Worm (Caenorhabditis elegans): ENCODE results near the gene F56D6.11.
"Not testable (repeated sequence)": the region's sequence is repeated elsewhere in the genome, so short reads cannot be mapped to it uniquely, and the experiment has no call there.

Gene F56D6.11

DNA sequence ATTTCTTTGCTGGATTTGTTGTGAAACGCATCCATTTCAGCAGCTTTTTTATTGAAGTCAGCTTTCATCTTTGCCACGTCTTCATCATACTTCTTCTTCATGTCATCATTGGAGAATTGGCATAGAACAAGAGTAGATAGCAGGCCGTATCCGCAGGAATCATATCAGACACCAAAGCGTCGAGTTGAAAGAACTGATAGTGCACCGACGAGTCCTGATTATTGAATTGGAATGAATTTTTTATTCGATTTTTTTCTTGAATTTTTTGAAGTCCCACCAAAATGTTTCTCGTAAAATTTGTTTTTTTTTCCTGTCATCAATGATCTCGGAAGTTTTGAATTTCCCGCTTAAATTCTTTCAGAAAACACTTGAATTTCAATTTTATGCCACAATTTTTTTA lies at the start of gene F56D6.11:
Gene F56D6.11, minus strand, starts transcription at position 101 of the 400 bp plus-strand sequence.
- TF ChIP-seq unc-62 (GFP tag; optimal IDR thresholded peaks at IDR 0.05), result no peak

DNA sequence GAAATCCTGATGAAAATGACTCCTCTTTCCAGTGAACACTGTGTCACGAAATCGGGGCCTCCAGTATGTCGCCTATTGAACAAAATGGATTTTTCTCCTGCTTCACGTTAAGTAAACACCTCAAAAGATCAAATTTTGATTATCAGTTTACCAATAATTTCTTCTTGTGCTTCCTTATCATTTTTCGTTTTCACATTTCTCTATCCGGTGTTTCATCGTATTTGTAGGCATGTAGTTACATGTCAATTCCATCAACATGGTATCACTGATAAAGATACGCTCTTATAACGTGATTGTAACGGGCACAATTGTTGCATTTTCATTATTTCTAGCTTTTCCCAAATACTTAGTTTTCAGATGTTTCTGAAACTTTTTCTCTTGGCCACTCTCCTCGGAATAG lies 38.2 kb upstream of the F56D6.11 start, which contains the start of gene clec-72:
Gene clec-72, plus strand, starts transcription at position 358 of the 400 bp plus-strand sequence.
- TF ChIP-seq unc-62 (GFP tag; optimal IDR thresholded peaks at IDR 0.05), result no peak

DNA sequence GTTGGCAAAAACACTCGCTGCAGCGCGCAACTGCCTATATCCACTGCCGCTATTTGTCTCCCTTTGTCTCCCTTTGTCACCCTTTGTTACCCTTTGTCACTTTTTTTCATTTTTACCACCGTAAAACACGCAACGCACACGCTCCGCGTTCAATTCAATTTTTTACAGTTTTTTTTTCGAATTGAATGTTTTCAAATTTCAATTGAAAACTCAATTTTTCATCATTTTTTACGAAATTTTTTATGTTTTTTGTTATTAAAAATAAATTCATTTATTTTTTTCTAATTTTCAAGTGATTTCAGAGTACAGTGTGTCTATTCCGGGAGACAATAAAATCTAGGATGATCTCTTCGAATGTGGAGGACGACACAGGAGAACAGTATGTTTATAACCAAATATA lies 36.7 kb upstream of the F56D6.11 start, which contains the start of gene Y46C8AL.11:
Gene Y46C8AL.11, plus strand, starts transcription at position 301 of the 400 bp plus-strand sequence.
- TF ChIP-seq unc-62 (GFP tag; optimal IDR thresholded peaks at IDR 0.05), result no peak

- TF ChIP-seq unc-62 (GFP tag; optimal IDR thresholded peaks at IDR 0.05), result no peak
Measured at ce11 chrIV:3941658-3942328, 35.5 kb upstream of the F56D6.11 start, which contains the start of gene clec-174. Gene clec-174 (minus strand): TSS chrIV:3941708.

DNA sequence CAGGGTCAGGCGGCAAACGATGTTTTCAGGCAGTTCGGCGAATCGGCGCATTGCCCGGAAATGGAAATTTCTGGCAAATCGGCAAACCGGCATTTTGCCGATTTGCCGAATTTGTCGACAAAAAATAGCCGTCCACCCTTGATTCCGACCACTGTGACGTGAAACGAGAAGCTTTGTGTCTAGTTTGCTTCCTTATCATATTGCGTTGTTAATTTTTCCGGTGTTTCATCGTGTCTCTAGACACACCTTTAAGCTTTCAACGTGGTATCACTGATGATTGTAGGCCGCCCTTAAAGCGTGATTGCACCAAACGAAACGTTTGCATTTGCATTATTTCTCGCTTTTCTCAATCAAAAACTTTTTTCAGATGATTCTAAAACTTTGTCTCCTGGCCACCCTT lies 30.8 kb upstream of the F56D6.11 start, which contains the start of gene clec-71:
Gene clec-71, plus strand, starts transcription at position 362 of the 400 bp plus-strand sequence.
- no peak for TF ChIP-seq unc-62 (GFP tag; optimal IDR thresholded peaks at IDR 0.05)

- TF ChIP-seq unc-62 (GFP tag; optimal IDR thresholded peaks at IDR 0.05), result not testable (repeated sequence)
Measured at ce11 chrIV:3932408-3932807, 26.1 kb upstream of the F56D6.11 start, which contains the start of gene clec-70. Gene clec-70 (plus strand): TSS chrIV:3932708.

ce11 chrIV:3926117-3926516 lies 19.8 kb upstream of the F56D6.11 start, which contains the start of gene clec-68:
Gene clec-68 (plus strand): TSS chrIV:3926417.
- no peak for TF ChIP-seq unc-62 (GFP tag; optimal IDR thresholded peaks at IDR 0.05)

ce11 chrIV:3921898-3922297 lies 15.6 kb upstream of the F56D6.11 start, which contains the start of gene clec-67:
Gene clec-67 (plus strand): TSS chrIV:3922165.
- TF ChIP-seq unc-62 (GFP tag; optimal IDR thresholded peaks at IDR 0.05), result no peak

- no peak for TF ChIP-seq unc-62 (GFP tag; optimal IDR thresholded peaks at IDR 0.05)
Measured at ce11 chrIV:3919506-3919905, 13.2 kb upstream of the F56D6.11 start, which contains the start of gene srz-19. Gene srz-19 (plus strand): TSS chrIV:3919806.

DNA sequence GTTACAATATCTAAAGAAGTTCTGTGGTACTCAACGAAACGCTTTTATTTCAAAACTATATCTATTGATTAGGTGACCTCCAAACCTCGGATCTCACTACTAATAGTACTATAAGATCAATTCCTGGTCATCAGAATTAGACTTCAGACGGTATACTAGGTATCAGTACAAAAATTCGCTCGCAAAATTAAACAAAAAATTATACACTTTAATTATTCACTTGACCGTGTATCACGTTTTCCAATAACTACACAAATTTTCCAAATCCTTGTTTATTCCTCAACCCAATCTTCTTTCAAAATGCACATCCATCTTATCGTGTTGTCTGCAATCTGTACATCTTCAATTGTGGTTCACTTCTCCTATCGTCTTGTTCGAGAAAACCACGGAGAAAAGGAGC lies 11.9 kb upstream of the F56D6.11 start, which contains the start of gene F56D6.23:
Gene F56D6.23, plus strand, starts transcription at position 301 of the 400 bp plus-strand sequence.
- TF ChIP-seq unc-62 (GFP tag; optimal IDR thresholded peaks at IDR 0.05), result no peak

- no peak for TF ChIP-seq unc-62 (GFP tag; optimal IDR thresholded peaks at IDR 0.05)
Measured at ce11 chrIV:3917405-3917804, 11.1 kb upstream of the F56D6.11 start, which contains the start of gene F56D6.14. Gene F56D6.14 (plus strand): TSS chrIV:3917705.

- no peak for TF ChIP-seq unc-62 (GFP tag; optimal IDR thresholded peaks at IDR 0.05)
Measured at ce11 chrIV:3915296-3915695, 9.0 kb upstream of the F56D6.11 start, which contains the start of gene srz-20. Gene srz-20 (plus strand): TSS chrIV:3915596.

DNA sequence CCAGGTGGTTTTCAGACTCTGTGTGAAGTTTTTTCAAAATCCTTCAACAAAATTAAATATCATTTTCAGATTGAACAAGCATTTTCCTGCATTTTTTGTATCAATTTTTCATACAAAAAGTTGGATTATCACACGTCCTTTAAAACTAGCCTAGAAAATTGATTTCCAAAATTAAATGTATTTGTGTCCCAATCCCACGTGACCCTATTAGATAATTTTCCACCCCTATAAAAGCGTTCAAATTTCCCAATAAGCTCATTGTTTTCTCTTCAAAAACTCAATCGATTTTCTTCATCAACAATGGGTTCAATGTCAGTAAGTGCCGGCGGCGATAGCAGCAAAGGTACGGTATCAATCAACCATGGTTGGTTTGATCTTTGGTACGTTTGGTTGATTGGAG lies 8.2 kb upstream of the F56D6.11 start, which contains the start of gene F56D6.19:
Gene F56D6.19, plus strand, starts transcription at position 301 of the 400 bp plus-strand sequence.
- no peak for TF ChIP-seq unc-62 (GFP tag; optimal IDR thresholded peaks at IDR 0.05)

DNA sequence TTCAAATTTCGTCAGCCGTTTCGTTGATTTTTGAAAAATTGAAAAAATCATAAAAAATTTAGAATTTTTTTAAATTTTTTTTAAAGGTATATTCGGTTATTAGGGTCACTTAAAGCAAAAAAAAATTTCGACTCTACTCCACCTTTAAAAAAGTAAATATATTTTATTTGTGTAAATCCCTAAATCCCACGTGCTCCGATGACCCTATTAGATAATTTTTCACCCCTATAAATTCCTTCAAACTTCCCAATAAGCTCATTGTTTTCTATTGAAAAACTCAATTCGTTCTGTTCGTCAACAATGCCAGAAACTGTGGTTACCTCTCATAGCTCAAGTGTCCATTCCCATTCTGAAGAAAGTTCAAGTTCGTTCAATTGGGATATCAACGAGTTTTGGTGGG lies 6.3 kb upstream of the F56D6.11 start, which contains the start of gene F56D6.20:
Gene F56D6.20, plus strand, starts transcription at position 301 of the 400 bp plus-strand sequence.
- TF ChIP-seq unc-62 (GFP tag; optimal IDR thresholded peaks at IDR 0.05), result no peak

DNA sequence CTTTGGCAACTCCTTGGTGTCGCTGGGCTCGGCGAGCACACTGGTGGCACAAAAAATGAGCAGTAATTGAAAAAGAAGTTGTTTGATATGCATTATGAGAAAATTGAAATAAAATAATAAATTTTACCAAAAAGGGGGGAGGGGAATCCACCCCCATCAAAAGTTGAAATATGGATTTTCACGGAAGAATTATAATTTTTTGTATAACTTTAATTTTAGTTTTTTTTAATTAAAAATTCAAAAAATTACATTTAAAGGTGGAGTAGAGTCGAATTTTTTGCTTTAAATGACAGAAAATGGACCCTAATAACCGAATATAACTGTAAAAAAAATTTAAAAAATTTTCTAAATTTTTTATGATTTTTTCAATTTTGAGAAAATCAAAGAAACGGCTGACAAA lies 5.6 kb upstream of the F56D6.11 start, which contains the start of gene F56D6.18:
Gene F56D6.18, minus strand, starts transcription at position 101 of the 400 bp plus-strand sequence.
- TF ChIP-seq unc-62 (GFP tag; optimal IDR thresholded peaks at IDR 0.05), result not testable (repeated sequence)

DNA sequence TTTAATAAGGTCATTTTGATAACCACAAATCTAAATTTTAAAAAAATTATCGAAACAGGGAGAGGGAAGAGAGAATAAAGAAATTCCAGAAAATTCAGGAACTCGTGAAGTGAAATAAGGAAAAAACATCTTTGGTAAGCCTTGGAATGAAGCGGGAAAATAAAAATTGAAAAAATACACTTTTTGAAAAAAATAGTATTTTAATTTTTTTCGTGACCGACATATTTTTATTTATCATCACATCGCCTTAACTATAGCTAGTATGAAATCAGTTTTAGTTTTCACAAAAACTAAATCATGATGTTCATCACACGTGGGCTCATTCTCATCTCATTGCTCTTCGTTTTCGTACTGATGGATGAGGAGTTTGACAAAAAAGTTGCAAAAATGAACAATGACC lies 2.8 kb upstream of the F56D6.11 start, which contains the start of gene F56D6.13:
Gene F56D6.13, plus strand, starts transcription at position 301 of the 400 bp plus-strand sequence.
- no peak for TF ChIP-seq unc-62 (GFP tag; optimal IDR thresholded peaks at IDR 0.05)
